Worm (Caenorhabditis elegans): ENCODE results near the gene C55A1.1.
"Not testable (repeated sequence)": the region's sequence is repeated elsewhere in the genome, so short reads cannot be mapped to it uniquely, and the experiment has no call there.

The C55A1.1 gene

DNA sequence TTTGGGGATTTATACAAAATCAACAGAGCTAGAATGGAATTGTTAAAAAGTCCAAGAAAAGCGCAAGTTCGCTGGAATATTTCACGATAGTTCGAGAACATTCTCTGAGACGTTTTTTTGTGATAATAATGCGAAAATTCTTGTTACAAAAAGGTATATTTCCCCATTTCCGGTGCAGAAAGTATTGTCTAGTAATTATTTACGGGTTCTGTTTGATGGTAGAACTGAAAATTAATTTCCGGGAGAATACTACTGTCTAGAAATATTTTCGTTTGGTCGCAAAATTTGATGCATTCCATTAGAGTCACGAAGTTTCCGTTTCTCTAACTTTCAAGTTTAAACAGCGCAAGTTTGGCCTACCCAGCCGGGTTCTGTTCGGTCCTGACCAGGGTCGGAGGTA, 7.9 kb downstream of the C55A1.1 start, which contains the start of gene str-248:
str-248 (minus strand) TSS at position 101 of the 400 bp plus-strand sequence.
- TF ChIP-seq nhr-28 (tag; optimal IDR thresholded peaks at IDR 0.05): no peak
- no peak for TF ChIP-seq nfya-1 (tag; optimal IDR thresholded peaks at IDR 0.05; ENCODE audit: insufficient read depth)
- TF ChIP-seq nhr-23 (tag; optimal IDR thresholded peaks at IDR 0.05): no peak
- TF ChIP-seq nhr-11 (tag; optimal IDR thresholded peaks at IDR 0.05): no peak
- no peak for TF ChIP-seq sea-2 (GFP tag; optimal IDR thresholded peaks at IDR 0.05)
- TF ChIP-seq elt-2 (tag; optimal IDR thresholded peaks at IDR 0.05): no peak

- no peak for TF ChIP-seq fkh-10 (GFP tag; optimal IDR thresholded peaks at IDR 0.05)
- no peak for TF ChIP-seq fos-1 (tag; optimal IDR thresholded peaks at IDR 0.05)
- no peak for TF ChIP-seq skn-1 (tag; optimal IDR thresholded peaks at IDR 0.05)
- TF ChIP-seq mdl-1 (tag; optimal IDR thresholded peaks at IDR 0.05): no peak
- TF ChIP-seq nhr-77 (tag; optimal IDR thresholded peaks at IDR 0.05): no peak
- TF ChIP-seq sea-2 (GFP tag; optimal IDR thresholded peaks at IDR 0.05): no peak
- TF ChIP-seq egl-5 (tag; optimal IDR thresholded peaks at IDR 0.05): no peak
- no peak for TF ChIP-seq elt-1 (tag; optimal IDR thresholded peaks at IDR 0.05)
- TF ChIP-seq hmg-11 (tag; optimal IDR thresholded peaks at IDR 0.05): no peak
- TF ChIP-seq elt-2 (tag; optimal IDR thresholded peaks at IDR 0.05): no peak
- TF ChIP-seq jun-1 (tag; optimal IDR thresholded peaks at IDR 0.05): no peak
- TF ChIP-seq unc-39 (tag; optimal IDR thresholded peaks at IDR 0.05): no peak
- no peak for TF ChIP-seq pqm-1 (tag; optimal IDR thresholded peaks at IDR 0.05)
- no peak for TF ChIP-seq lsy-12 (tag; optimal IDR thresholded peaks at IDR 0.05)
- no peak for TF ChIP-seq lin-39 (tag; optimal IDR thresholded peaks at IDR 0.05)
- no peak for TF ChIP-seq nhr-67 (tag; optimal IDR thresholded peaks at IDR 0.05)
These were observed 17.2 kb downstream of the C55A1.1 start, which contains the start of gene srz-44 for ce11 chrV:15638853-15639252. srz-44 (minus strand) TSS chrV:15638953.

DNA sequence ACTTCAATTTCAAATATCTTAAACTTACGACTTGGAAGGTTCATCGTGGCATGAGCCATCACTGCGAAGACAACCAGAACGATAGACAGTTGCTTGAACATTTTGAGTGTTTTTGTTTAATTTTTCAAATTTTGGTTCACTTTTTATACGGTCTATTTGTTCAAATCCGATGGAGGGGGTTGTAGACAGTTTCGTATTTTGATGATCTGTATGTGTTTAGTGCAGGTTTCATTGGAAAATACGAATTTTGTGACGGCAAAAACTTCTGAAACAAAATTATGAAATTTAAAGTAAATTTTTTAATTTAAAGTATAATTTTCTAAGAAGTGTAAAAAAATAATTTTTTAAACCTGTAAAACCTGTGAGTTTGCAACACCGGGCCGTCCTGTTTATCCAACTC, 21.6 kb downstream of the C55A1.1 start, which contains the start of gene C55A1.4:
C55A1.4 (minus strand) TSS at position 101 of the 400 bp plus-strand sequence.
- TF ChIP-seq nhr-237 (tag; optimal IDR thresholded peaks at IDR 0.05); nhr-43 (tag; optimal IDR thresholded peaks at IDR 0.05; ENCODE audit: poor library complexity, severe bottlenecking); elt-1 (tag; optimal IDR thresholded peaks at IDR 0.05): not testable (repeated sequence)

- no peak for TF ChIP-seq nhr-28 (tag; optimal IDR thresholded peaks at IDR 0.05)
- TF ChIP-seq ztf-11 (tag; optimal IDR thresholded peaks at IDR 0.05): no peak
- no peak for TF ChIP-seq unc-39 (tag; optimal IDR thresholded peaks at IDR 0.05)
- TF ChIP-seq elt-3 (tag; optimal IDR thresholded peaks at IDR 0.05): no peak
- no peak for TF ChIP-seq nhr-76 (tag; optimal IDR thresholded peaks at IDR 0.05)
- no peak for TF ChIP-seq fkh-2 (tag; optimal IDR thresholded peaks at IDR 0.05)
- TF ChIP-seq zag-1 (tag; optimal IDR thresholded peaks at IDR 0.05): no peak
- TF ChIP-seq nhr-11 (tag; optimal IDR thresholded peaks at IDR 0.05): no peak
- no peak for TF ChIP-seq ceh-9 (tag; optimal IDR thresholded peaks at IDR 0.05)
- no peak for TF ChIP-seq hmg-11 (tag; optimal IDR thresholded peaks at IDR 0.05)
- no peak for TF ChIP-seq sea-2 (GFP tag; optimal IDR thresholded peaks at IDR 0.05)
- no peak for TF ChIP-seq mml-1 (tag; optimal IDR thresholded peaks at IDR 0.05)
- no peak for TF ChIP-seq elt-1 (tag; optimal IDR thresholded peaks at IDR 0.05)
- TF ChIP-seq fkh-10 (GFP tag; optimal IDR thresholded peaks at IDR 0.05): no peak
- no peak for TF ChIP-seq nhr-43 (tag; optimal IDR thresholded peaks at IDR 0.05; ENCODE audit: poor library complexity, severe bottlenecking)
- TF ChIP-seq jun-1 (tag; optimal IDR thresholded peaks at IDR 0.05): no peak
These were observed 23.0 kb downstream of the C55A1.1 start, which contains the start of gene str-23 for ce11 chrV:15644575-15644974. str-23 (plus strand) TSS chrV:15644875.

DNA sequence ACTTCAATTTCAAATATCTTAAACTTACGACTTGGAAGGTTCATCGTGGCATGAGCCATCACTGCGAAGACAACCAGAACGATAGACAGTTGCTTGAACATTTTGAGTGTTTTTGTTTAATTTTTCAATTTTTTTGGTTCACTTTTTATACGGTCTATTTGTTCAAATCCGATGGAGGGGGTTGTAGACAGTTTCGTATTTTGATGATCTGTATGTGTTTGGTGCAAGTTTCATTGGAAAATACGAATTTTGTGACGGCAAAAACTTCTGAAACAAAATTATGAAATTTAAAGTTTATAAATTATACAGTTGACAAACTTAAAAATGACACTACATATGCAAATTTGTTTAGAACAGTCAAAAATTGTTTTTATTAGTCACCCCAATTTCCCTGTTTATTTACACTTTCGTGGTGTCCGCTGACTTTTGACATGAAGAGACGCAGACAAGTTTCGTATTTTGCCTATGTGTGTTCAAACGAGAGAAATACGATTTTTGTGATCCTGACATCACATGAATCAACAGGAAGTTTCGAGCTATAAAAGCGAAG, 26.0 kb downstream of the C55A1.1 start, which contains the start of the genes C55A1.7 and C55A1.6:
C55A1.7 (minus strand) TSS at position 101 of the 550 bp plus-strand sequence.
C55A1.6 (plus strand) TSS at position 500 of the 550 bp plus-strand sequence.
- TF ChIP-seq pha-4 (tag; optimal IDR thresholded peaks at IDR 0.05): peak; percentile 58

- no peak for TF ChIP-seq fos-1 (tag; optimal IDR thresholded peaks at IDR 0.05)
- no peak for TF ChIP-seq ztf-4 (tag; optimal IDR thresholded peaks at IDR 0.05)
- no peak for TF ChIP-seq nhr-12 (tag; optimal IDR thresholded peaks at IDR 0.05)
- no peak for TF ChIP-seq snpc-4 (tag; optimal IDR thresholded peaks at IDR 0.05)
- TF ChIP-seq ceh-9 (tag; optimal IDR thresholded peaks at IDR 0.05): no peak
- no peak for TF ChIP-seq elt-1 (tag; optimal IDR thresholded peaks at IDR 0.05)
- no peak for TF ChIP-seq sea-2 (GFP tag; optimal IDR thresholded peaks at IDR 0.05)
- no peak for TF ChIP-seq ceh-28 (tag; optimal IDR thresholded peaks at IDR 0.05)
- TF ChIP-seq pha-4 (tag; optimal IDR thresholded peaks at IDR 0.05): no peak
- TF ChIP-seq hmg-11 (tag; optimal IDR thresholded peaks at IDR 0.05): no peak
- TF ChIP-seq skn-1 (tag; optimal IDR thresholded peaks at IDR 0.05): no peak
- no peak for TF ChIP-seq R02D3.7 (tag; optimal IDR thresholded peaks at IDR 0.05)
- no peak for TF ChIP-seq nhr-11 (tag; optimal IDR thresholded peaks at IDR 0.05)
- TF ChIP-seq aly-2 (tag; optimal IDR thresholded peaks at IDR 0.05): no peak
- no peak for TF ChIP-seq nhr-76 (tag; optimal IDR thresholded peaks at IDR 0.05)
- TF ChIP-seq lsy-12 (tag; optimal IDR thresholded peaks at IDR 0.05): no peak
- TF ChIP-seq ceh-16 (tag; optimal IDR thresholded peaks at IDR 0.05): no peak
- TF ChIP-seq tbx-2 (tag; optimal IDR thresholded peaks at IDR 0.05): no peak
These were observed 28.5 kb downstream of the C55A1.1 start, which contains the start of gene sru-42 for ce11 chrV:15650167-15650566. sru-42 (plus strand) TSS chrV:15650467.
